ENCODE assay signal across 3 fruit fly cellular contexts in the genomic region with DNA sequence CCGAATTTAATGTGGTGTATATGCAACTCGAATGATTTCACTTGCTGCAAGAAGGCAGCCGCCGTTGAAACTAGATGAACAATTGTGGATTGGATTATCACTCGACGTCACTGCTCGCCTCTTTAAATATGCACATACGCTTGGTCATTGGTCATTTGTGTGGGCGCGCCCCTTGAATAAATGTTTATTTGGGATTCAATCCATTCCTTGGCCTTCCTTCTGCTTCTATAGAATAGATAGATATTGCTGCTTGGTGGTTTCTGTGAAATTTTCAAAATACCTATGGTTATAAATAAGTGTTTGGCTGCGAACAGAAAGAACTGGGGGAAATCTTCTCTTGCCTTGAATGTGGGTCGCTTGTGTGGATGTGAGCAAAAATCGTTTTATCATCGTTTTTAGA.
TF ChIP-seq lines count a peak whose summit lies in the region.

No protein-coding gene starts in this region.

- no peak for TF ChIP-seq CTCF in whole organism, embryonic (GFP tag; optimal IDR thresholded peaks at IDR 0.05; lab: Kevin White, UChicago)

TF ChIP-seq in whole organism, embryonic, 481 proteins besides CTCF, POLR2A, EP300 and RAD21:
- TF ChIP-seq CG12769 (tag; optimal IDR thresholded peaks at IDR 0.05; lab: Kevin White, UChicago): peak; percentile 60
- TF ChIP-seq sr (GFP tag; IDR thresholded peaks at IDR 0.05; lab: Robert Waterston, UW): peak; percentile 83
- peak; percentile 9 for TF ChIP-seq D19A (tag; optimal IDR thresholded peaks at IDR 0.05; lab: Kevin White, UChicago)
- TF ChIP-seq ac (GFP tag; optimal IDR thresholded peaks at IDR 0.05; lab: Kevin White, UChicago): peak; percentile 19
- TF ChIP-seq CG15696 (tag; optimal IDR thresholded peaks at IDR 0.05; lab: Kevin White, UChicago): peak; percentile 9
- peak; percentile 24 for TF ChIP-seq CG6813 (GFP tag; optimal IDR thresholded peaks at IDR 0.05; lab: Kevin White, UChicago)
- TF ChIP-seq p53 (GFP tag; optimal IDR thresholded peaks at IDR 0.05; lab: Kevin White, UChicago): no peak
- no peak for TF ChIP-seq CG6689 (GFP tag; IDR thresholded peaks at IDR 0.05; lab: Robert Waterston, UW)
- TF ChIP-seq CG2889 (GFP tag; IDR thresholded peaks at IDR 0.05; lab: Robert Waterston, UW): no peak
- peak; percentile 61; the same call in 1 of the 3 replicates for TF ChIP-seq CG2199 (GFP tag; IDR thresholded peaks at IDR 0.05; lab: Robert Waterston, UW)
- TF ChIP-seq slbo (GFP tag; IDR thresholded peaks at IDR 0.05; lab: Robert Waterston, UW): no peak
- TF ChIP-seq E2f2 (GFP tag; IDR thresholded peaks at IDR 0.05; lab: Robert Waterston, UW): 0 out of 2 replicates have a peak, but pooled peaks have one; percentile 8
- TF ChIP-seq sd (tag; optimal IDR thresholded peaks at IDR 0.05; lab: Kevin White, UChicago): peak; percentile 81
- TF ChIP-seq fd102C (GFP tag; optimal IDR thresholded peaks at IDR 0.05; lab: Kevin White, UChicago): peak; percentile 57
- peak; percentile 41; the same call in 1 of the 2 replicates for TF ChIP-seq vvl (GFP tag; IDR thresholded peaks at IDR 0.05; lab: Robert Waterston, UW)
- peak in 1 of 2 experiments; percentile 20 for TF ChIP-seq tll (GFP tag; optimal IDR thresholded peaks at IDR 0.05; lab: Kevin White, UChicago)
- no peak for TF ChIP-seq Adf1 (GFP tag; IDR thresholded peaks at IDR 0.05; lab: Robert Waterston, UW)
- peak; percentile 61 for TF ChIP-seq sens (GFP tag; lab: Kevin White, UChicago)

TF ChIP-seq in whole organism, prepupa, 60 proteins besides CTCF, POLR2A, EP300 and RAD21:
- TF ChIP-seq net (GFP tag; optimal IDR thresholded peaks at IDR 0.05; lab: Kevin White, UChicago) (no peak), fkh (GFP tag; optimal IDR thresholded peaks at IDR 0.05; lab: Kevin White, UChicago) (peak; percentile 49), OdsH (GFP tag; optimal IDR thresholded peaks at IDR 0.05; lab: Kevin White, UChicago) (no peak), eg (GFP tag; IDR thresholded peaks at IDR 0.05; lab: Robert Waterston, UW) (no peak), CG6808 (GFP tag; optimal IDR thresholded peaks at IDR 0.05; lab: Kevin White, UChicago) (no peak)

TF ChIP-seq in whole organism, pupa, 21 proteins besides CTCF, POLR2A, EP300 and RAD21:
- TF ChIP-seq CG8301 (tag; optimal IDR thresholded peaks at IDR 0.05; lab: Kevin White, UChicago): no peak
- 0 out of 2 replicates have a peak, but pooled peaks have one; percentile 18 for TF ChIP-seq CG32121 (GFP tag; IDR thresholded peaks at IDR 0.05; lab: Robert Waterston, UW)
- no peak for TF ChIP-seq CG34367 (tag; optimal IDR thresholded peaks at IDR 0.05; lab: Kevin White, UChicago)
- no peak for TF ChIP-seq fd96Ca (GFP tag; IDR thresholded peaks at IDR 0.05; lab: Robert Waterston, UW)
- no peak for TF ChIP-seq CG14655 (GFP tag; optimal IDR thresholded peaks at IDR 0.05; lab: Kevin White, UChicago)
